Fruit fly (Drosophila melanogaster): ENCODE data around the gene CG33494.

The CG33494 gene

dm6 chr3R:25451832-25452231, 43.1 kb downstream of the CG33494 start (continued):
- TF ChIP-seq Dip2 (GFP tag; IDR thresholded peaks at IDR 0.05) (no peak), TFAM (GFP tag; optimal IDR thresholded peaks at IDR 0.05) (no peak), CG12155 (GFP tag; optimal IDR thresholded peaks at IDR 0.05) (no peak), dpn (GFP tag; optimal IDR thresholded peaks at IDR 0.05) (no peak), sd (tag; optimal IDR thresholded peaks at IDR 0.05) (no peak), pzg (GFP tag; optimal IDR thresholded peaks at IDR 0.05) (no peak), Gug (GFP tag; IDR thresholded peaks at IDR 0.05) (no peak), org-1 (GFP tag; optimal IDR thresholded peaks at IDR 0.05) (peak; percentile 13), CG14710 (tag; optimal IDR thresholded peaks at IDR 0.05) (peak; percentile 17), CG4404 (GFP tag; IDR thresholded peaks at IDR 0.05) (0 out of 2 replicates have a peak, but pooled peaks have one; percentile 22), fru (optimal IDR thresholded peaks at IDR 0.05) (no peak), CG12299 (tag; optimal IDR thresholded peaks at IDR 0.05) (no peak), CG17359 (tag; optimal IDR thresholded peaks at IDR 0.05) (peak; percentile 6), nmo (GFP tag; optimal IDR thresholded peaks at IDR 0.05) (peak; percentile 18), CG2120 (GFP tag; optimal IDR thresholded peaks at IDR 0.05) (peak; percentile 16), D19B (GFP tag; optimal IDR thresholded peaks at IDR 0.05) (no peak), Adf1 (GFP tag; IDR thresholded peaks at IDR 0.05) (no peak)

- no peak for TF ChIP-seq Dip2 (GFP tag; IDR thresholded peaks at IDR 0.05)
- TF ChIP-seq exex (tag; optimal IDR thresholded peaks at IDR 0.05), result peak; percentile 12
- TF ChIP-seq CG11456 (GFP tag; IDR thresholded peaks at IDR 0.05), result no peak
- no peak for TF ChIP-seq Chrac-16 (GFP tag; optimal IDR thresholded peaks at IDR 0.05)
- TF ChIP-seq CG34224 (GFP tag; IDR thresholded peaks at IDR 0.05; ENCODE audit: partially characterized antibody), result no peak
- no peak for TF ChIP-seq cwo (GFP tag; optimal IDR thresholded peaks at IDR 0.05)
- 0 out of 3 replicates have a peak, but pooled peaks have one; percentile 17 for TF ChIP-seq CG17361 (GFP tag; IDR thresholded peaks at IDR 0.05)
- no peak for TF ChIP-seq cad (GFP tag; optimal IDR thresholded peaks at IDR 0.05)
- TF ChIP-seq CG17912 (GFP tag; optimal IDR thresholded peaks at IDR 0.05), result no peak
- TF ChIP-seq CG18011 (GFP tag; optimal IDR thresholded peaks at IDR 0.05), result peak; percentile 11
- no peak for TF ChIP-seq inv (GFP tag; IDR thresholded peaks at IDR 0.05; ENCODE audit: partially characterized antibody)
- no peak for TF ChIP-seq yki (optimal IDR thresholded peaks at IDR 0.05)
- TF ChIP-seq CG1529 (GFP tag; optimal IDR thresholded peaks at IDR 0.05), result no peak
- TF ChIP-seq eyg (GFP tag; optimal IDR thresholded peaks at IDR 0.05), result peak; percentile 7
- TF ChIP-seq Hr51 (GFP tag; optimal IDR thresholded peaks at IDR 0.05), result no peak
- no peak for TF ChIP-seq ci (GFP tag; IDR thresholded peaks at IDR 0.05)
- no peak for TF ChIP-seq sob (GFP tag; IDR thresholded peaks at IDR 0.05)
- TF ChIP-seq CG9817 (tag; optimal IDR thresholded peaks at IDR 0.05), result no peak
- peak; percentile 7 for TF ChIP-seq unpg (GFP tag; optimal IDR thresholded peaks at IDR 0.05)
- TF ChIP-seq wek (GFP tag; optimal IDR thresholded peaks at IDR 0.05), result no peak
- TF ChIP-seq CG6765 (GFP tag; optimal IDR thresholded peaks at IDR 0.05), result peak; percentile 23
- TF ChIP-seq Trl (optimal IDR thresholded peaks at IDR 0.05), result no peak
- TF ChIP-seq Trl (GFP tag; optimal IDR thresholded peaks at IDR 0.05), result no peak
- TF ChIP-seq sna (GFP tag; IDR thresholded peaks at IDR 0.05; ENCODE audit: partially characterized antibody), result no peak
- TF ChIP-seq ftz-f1 (GFP tag; optimal IDR thresholded peaks at IDR 0.05), result no peak
- no peak for TF ChIP-seq CG17328 (GFP tag; IDR thresholded peaks at IDR 0.05)
- TF ChIP-seq CG17385 (GFP tag; optimal IDR thresholded peaks at IDR 0.05), result no peak
- no peak for TF ChIP-seq Doc3 (GFP tag; IDR thresholded peaks at IDR 0.05; ENCODE audit: partially characterized antibody)
- TF ChIP-seq run (tag; optimal IDR thresholded peaks at IDR 0.05), result no peak
- TF ChIP-seq CG2202 (tag; optimal IDR thresholded peaks at IDR 0.05), result no peak
- no peak for TF ChIP-seq CG15073 (GFP tag; optimal IDR thresholded peaks at IDR 0.05)
- no peak for TF ChIP-seq Elba2 (GFP tag; optimal IDR thresholded peaks at IDR 0.05)
- peak; percentile 48 for TF ChIP-seq CG2678 (tag; optimal IDR thresholded peaks at IDR 0.05)
- TF ChIP-seq Jarid2 (GFP tag; optimal IDR thresholded peaks at IDR 0.05), result peak; percentile 26
- no peak for TF ChIP-seq CG17186 (GFP tag; optimal IDR thresholded peaks at IDR 0.05)
- TF ChIP-seq CG33557 (GFP tag; optimal IDR thresholded peaks at IDR 0.05), result no peak
Observed at dm6 chr3R:25448737-25449136, 46.2 kb downstream of the CG33494 start.
